Fruit fly (Drosophila melanogaster) whole organism, wandering third instar larva: ENCODE results near the gene CG11382.

Experiments
- Abd-B ChIP-seq: fragments of >200 bp; optimal IDR thresholded peaks from 2 replicates; lab custom pipeline; 2017; ENCODE audit warnings: missing biosample characterization, missing genetic modification characterization
- CG32264 ChIP-seq: fragments of 200-800 bp; sonication (Bioruptor generic); optimal IDR thresholded peaks from 2 replicates; lab custom pipeline; 2016; ENCODE audit warnings: missing biosample characterization, missing genetic modification characterization
- CG9705 ChIP-seq: fragments of 200-800 bp; sonication (Bioruptor generic); optimal IDR thresholded peaks from 2 replicates; lab custom pipeline; 2018; ENCODE audit warnings: missing biosample characterization, mild to moderate bottlenecking, missing genetic modification characterization
- CrebA ChIP-seq: fragments of 200-800 bp; sonication (Bioruptor generic); optimal IDR thresholded peaks from 2 replicates; lab custom pipeline; 2016; ENCODE audit warnings: missing biosample characterization, mild to moderate bottlenecking, missing genetic modification characterization, borderline replicate concordance
- Dif ChIP-seq: fragments of 200-275, 200-300 bp; sonication (Bioruptor generic); optimal IDR thresholded peaks from 2 replicates; lab custom pipeline; 2018; ENCODE audit warnings: missing biosample characterization, missing genetic modification characterization; ENCODE audit not compliant: partially characterized antibody
- GATAd ChIP-seq: sonication (Bioruptor generic); optimal IDR thresholded peaks from 2 replicates; lab custom pipeline; 2016; ENCODE audit warnings: missing biosample characterization, missing genetic modification characterization
- HLH106 ChIP-seq: fragments of 200-800 bp; optimal IDR thresholded peaks from 3 replicates; lab custom pipeline; 2019; ENCODE audit warnings: missing biosample characterization, mild to moderate bottlenecking, missing genetic modification characterization, moderate library complexity
- Hnf4 ChIP-seq: fragments of 200-800 bp; sonication (Bioruptor generic); optimal IDR thresholded peaks from 2 replicates; lab custom pipeline; 2016; ENCODE audit warnings: missing biosample characterization, mild to moderate bottlenecking, missing genetic modification characterization
- Hr78 ChIP-seq: fragments of >200 bp; optimal IDR thresholded peaks from 2 replicates; lab custom pipeline; 2017; ENCODE audit warnings: missing biosample characterization, missing genetic modification characterization
- Jra ChIP-seq: sonication (Bioruptor generic); optimal IDR thresholded peaks from 2 replicates; lab custom pipeline; 2016; ENCODE audit warnings: missing biosample characterization, missing genetic modification characterization
- Myc ChIP-seq: fragments of >200 bp; optimal IDR thresholded peaks from 2 replicates; lab custom pipeline; 2017
- OdsH ChIP-seq: fragments of 200-800 bp; sonication (Bioruptor generic); optimal IDR thresholded peaks from 2 replicates; lab custom pipeline; 2016; ENCODE audit warnings: missing biosample characterization, mild to moderate bottlenecking, missing genetic modification characterization
- Sp1 ChIP-seq: fragments of 200-800 bp; sonication (Bioruptor generic); optimal IDR thresholded peaks from 3 replicates; lab custom pipeline; 2019; ENCODE audit warnings: missing biosample characterization, mild to moderate bottlenecking, missing genetic modification characterization, moderate library complexity
- br ChIP-seq: fragments of 200-800 bp; sonication (Bioruptor generic); optimal IDR thresholded peaks from 2 replicates; lab custom pipeline; 2016; ENCODE audit warnings: missing biosample characterization, missing genetic modification characterization
- dl ChIP-seq, 2 experiments: fragments of 175-275, 200-275 bp in 1 of 2; fragments of 200-275 bp in 1 of 2; sonication (Bioruptor generic); optimal IDR thresholded peaks; lab custom pipeline; 2018; ENCODE audit warnings: mild to moderate bottlenecking in 2 of 2, missing biosample characterization in 2 of 2, missing genetic modification characterization in 2 of 2, moderate library complexity in 2 of 2; ENCODE audit not compliant: partially characterized antibody in 2 of 2, insufficient read depth in 1 of 2
- dmrt93B ChIP-seq: fragments of 200-800 bp; sonication (Bioruptor generic); optimal IDR thresholded peaks from 2 replicates; lab custom pipeline; 2018; ENCODE audit warnings: missing biosample characterization, mild to moderate bottlenecking, missing genetic modification characterization
- ey ChIP-seq: fragments of 200-800 bp; sonication (Bioruptor generic); optimal IDR thresholded peaks from 2 replicates; lab custom pipeline; 2016; ENCODE audit warnings: missing biosample characterization, missing genetic modification characterization
- foxo ChIP-seq, 2 experiments: fragments of 200-800 bp; sonication (Bioruptor generic); optimal IDR thresholded peaks; 2 replicates in 1 of 2; 3 replicates in 1 of 2; lab custom pipeline; 2016 to 2017; ENCODE audit warnings: missing biosample characterization in 2 of 2, missing genetic modification characterization in 2 of 2
- fru ChIP-seq: fragments of 200-800 bp; sonication (Bioruptor generic); optimal IDR thresholded peaks from 3 replicates; lab custom pipeline; 2016; ENCODE audit warnings: missing biosample characterization, mild to moderate bottlenecking, missing genetic modification characterization
- h ChIP-seq: fragments of 200-800 bp; sonication (Bioruptor generic); optimal IDR thresholded peaks from 3 replicates; lab custom pipeline; 2016; ENCODE audit warnings: missing biosample characterization, mild to moderate bottlenecking, missing genetic modification characterization
- jim ChIP-seq: fragments of 175-275, 200-325 bp; sonication (Bioruptor generic); optimal IDR thresholded peaks from 2 replicates; lab custom pipeline; 2016; ENCODE audit warnings: missing biosample characterization, mild to moderate bottlenecking, missing genetic modification characterization
- psq ChIP-seq: fragments of 200-800 bp; sonication (Bioruptor generic); optimal IDR thresholded peaks from 3 replicates; lab custom pipeline; 2017; ENCODE audit warnings: missing biosample characterization, mild to moderate bottlenecking, missing genetic modification characterization, moderate library complexity
- rgr ChIP-seq: fragments of 200-800 bp; sonication (Bioruptor generic); optimal IDR thresholded peaks from 3 replicates; lab custom pipeline; 2016; ENCODE audit warnings: missing biosample characterization, mild to moderate bottlenecking, missing genetic modification characterization
- sage ChIP-seq: fragments of 200-800 bp; sonication (Bioruptor generic); optimal IDR thresholded peaks from 2 replicates; lab custom pipeline; 2016; ENCODE audit warnings: missing biosample characterization, mild to moderate bottlenecking, missing genetic modification characterization
- woc ChIP-seq: sonication (Bioruptor generic); optimal IDR thresholded peaks from 2 replicates; lab custom pipeline; 2016; ENCODE audit warnings: missing biosample characterization, mild to moderate bottlenecking, missing genetic modification characterization

CG11382 gene

dm6 chrX:1209251-1210020 is at the start of gene CG11382:
Gene CG11382 (plus strand): TSS chrX:1209970.
- TF ChIP-seq rgr (GFP tag; lab: Kevin White, UChicago) (no peak), fru (peak; percentile 21)
- TF ChIP-seq, all 38 proteins: peak for 1

- TF ChIP-seq woc (no peak), HLH106 (tag; lab: Kevin White, UChicago) (no peak), psq (GFP tag; lab: Kevin White, UChicago) (no peak), fru (no peak), sage (GFP tag; lab: Kevin White, UChicago) (no peak)
These were observed 47.8 kb upstream of the CG11382 start, which contains the start of gene eIF4E7 for dm6 chrX:1161913-1162439. Gene eIF4E7 (minus strand): TSS chrX:1162389.

dm6 chrX:1170117-1170878 is 39.5 kb upstream of the CG11382 start, which contains the start of gene CG11378:
Gene CG11378 (plus strand): TSS chrX:1170828.
- TF ChIP-seq Myc (lab: Kevin White, UChicago) (no peak), sage (GFP tag; lab: Kevin White, UChicago) (no peak), fru (peak; percentile 4), Dif (GFP tag; lab: Kevin White, UChicago) (no peak), Jra (no peak), dmrt93B (GFP tag; lab: Kevin White, UChicago) (no peak), CG32264 (GFP tag; lab: Kevin White, UChicago) (no peak)

- peak; percentile 30 for TF ChIP-seq OdsH (GFP tag; lab: Kevin White, UChicago)
- TF ChIP-seq HLH106 (tag; lab: Kevin White, UChicago): peak; percentile 56
- TF ChIP-seq GATAd: no peak
- TF ChIP-seq fru: peak; percentile 60
- TF ChIP-seq Abd-B (GFP tag; lab: Kevin White, UChicago): no peak
- TF ChIP-seq CrebA (GFP tag; lab: Kevin White, UChicago): no peak
- TF ChIP-seq rgr (GFP tag; lab: Kevin White, UChicago): peak; percentile 38
- TF ChIP-seq br (GFP tag; lab: Kevin White, UChicago): peak; percentile 51
- TF ChIP-seq dmrt93B (GFP tag; lab: Kevin White, UChicago): peak; percentile 23
- peak in 1 of 2 experiments; percentile 65 for TF ChIP-seq foxo (GFP tag; optimal IDR thresholded peaks at IDR 0.05; lab: Kevin White, UChicago)
- TF ChIP-seq Hnf4 (GFP tag; lab: Kevin White, UChicago): peak; percentile 42
- TF ChIP-seq Sp1 (GFP tag; lab: Kevin White, UChicago): peak; percentile 38
- peak; percentile 0 for TF ChIP-seq woc
- TF ChIP-seq h (GFP tag; lab: Kevin White, UChicago): peak; percentile 63
- TF ChIP-seq ey: peak; percentile 37
- TF ChIP-seq CG9705 (GFP tag; lab: Kevin White, UChicago): peak; percentile 6
- no peak for TF ChIP-seq dl (GFP tag; optimal IDR thresholded peaks at IDR 0.05; lab: Kevin White, UChicago; ENCODE audit: insufficient read depth in 1 of 2, partially characterized antibody in 2 of 2)
- TF ChIP-seq Myc (lab: Kevin White, UChicago): no peak
- peak; percentile 37 for TF ChIP-seq psq (GFP tag; lab: Kevin White, UChicago)
- TF ChIP-seq, all 38 proteins: peak for 14
These were observed 38.8 kb upstream of the CG11382 start for dm6 chrX:1171018-1171417.

dm6 chrX:1172756-1173422 is 36.9 kb upstream of the CG11382 start:
- TF ChIP-seq OdsH (GFP tag; lab: Kevin White, UChicago): no peak
- TF ChIP-seq woc: no peak
- no peak for TF ChIP-seq dl (GFP tag; optimal IDR thresholded peaks at IDR 0.05; lab: Kevin White, UChicago; ENCODE audit: insufficient read depth in 1 of 2, partially characterized antibody in 2 of 2)
- no peak for TF ChIP-seq jim (GFP tag; lab: Kevin White, UChicago)
- TF ChIP-seq rgr (GFP tag; lab: Kevin White, UChicago): no peak
- no peak for TF ChIP-seq Hr78 (GFP tag; lab: Kevin White, UChicago)
